Fruit fly (Drosophila melanogaster) whole organism, wandering third instar larva: ENCODE measurements around the gene GramD1B.
A peak's percentile ranks its signal among the peaks of the same experiment; 100 is the strongest.
"Not testable (repeated sequence)": the region's sequence is repeated elsewhere in the genome, so short reads cannot be mapped to it uniquely, and the experiment has no call there.

ENCODE experiments used
- Abd-B ChIP-seq: fragments of >200 bp; optimal IDR thresholded peaks from 2 replicates; lab custom pipeline; 2017; ENCODE audit warnings: missing biosample characterization, missing genetic modification characterization
- CG32264 ChIP-seq: fragments of 200-800 bp; sonication (Bioruptor generic); optimal IDR thresholded peaks from 2 replicates; lab custom pipeline; 2016; ENCODE audit warnings: missing biosample characterization, missing genetic modification characterization
- CG9705 ChIP-seq: fragments of 200-800 bp; sonication (Bioruptor generic); optimal IDR thresholded peaks from 2 replicates; lab custom pipeline; 2018; ENCODE audit warnings: missing biosample characterization, mild to moderate bottlenecking, missing genetic modification characterization
- CrebA ChIP-seq: fragments of 200-800 bp; sonication (Bioruptor generic); optimal IDR thresholded peaks from 2 replicates; lab custom pipeline; 2016; ENCODE audit warnings: missing biosample characterization, mild to moderate bottlenecking, missing genetic modification characterization, borderline replicate concordance
- Dfd ChIP-seq: fragments of >200 bp; optimal IDR thresholded peaks from 2 replicates; lab custom pipeline; 2017; ENCODE audit warnings: missing biosample characterization, missing genetic modification characterization
- Dif ChIP-seq: fragments of 200-275, 200-300 bp; sonication (Bioruptor generic); optimal IDR thresholded peaks from 2 replicates; lab custom pipeline; 2018; ENCODE audit warnings: missing biosample characterization, missing genetic modification characterization; ENCODE audit not compliant: partially characterized antibody
- GATAd ChIP-seq: sonication (Bioruptor generic); optimal IDR thresholded peaks from 2 replicates; lab custom pipeline; 2016; ENCODE audit warnings: missing biosample characterization, missing genetic modification characterization
- HLH106 ChIP-seq: fragments of 200-800 bp; optimal IDR thresholded peaks from 3 replicates; lab custom pipeline; 2019; ENCODE audit warnings: missing biosample characterization, mild to moderate bottlenecking, missing genetic modification characterization, moderate library complexity
- Hnf4 ChIP-seq: fragments of 200-800 bp; sonication (Bioruptor generic); optimal IDR thresholded peaks from 2 replicates; lab custom pipeline; 2016; ENCODE audit warnings: missing biosample characterization, mild to moderate bottlenecking, missing genetic modification characterization
- Hr78 ChIP-seq: fragments of >200 bp; optimal IDR thresholded peaks from 2 replicates; lab custom pipeline; 2017; ENCODE audit warnings: missing biosample characterization, missing genetic modification characterization
- Hr83 ChIP-seq: fragments of 200-300 bp; sonication (Bioruptor generic); optimal IDR thresholded peaks from 2 replicates; lab custom pipeline; 2016; ENCODE audit warnings: missing biosample characterization, mild to moderate bottlenecking, missing genetic modification characterization, moderate library complexity; ENCODE audit not compliant: poor library complexity, severe bottlenecking
- Jra ChIP-seq: sonication (Bioruptor generic); optimal IDR thresholded peaks from 2 replicates; lab custom pipeline; 2016; ENCODE audit warnings: missing biosample characterization, missing genetic modification characterization
- Mio ChIP-seq: sonication (Bioruptor generic); optimal IDR thresholded peaks from 2 replicates; lab custom pipeline; 2016; ENCODE audit warnings: missing biosample characterization, missing genetic modification characterization
- Myc ChIP-seq: fragments of >200 bp; optimal IDR thresholded peaks from 2 replicates; lab custom pipeline; 2017
- N ChIP-seq: fragments of >200 bp; optimal IDR thresholded peaks from 2 replicates; lab custom pipeline; 2018; ENCODE audit warnings: missing biosample characterization, missing external identifiers, missing genetic modification characterization
- OdsH ChIP-seq: fragments of 200-800 bp; sonication (Bioruptor generic); optimal IDR thresholded peaks from 2 replicates; lab custom pipeline; 2016; ENCODE audit warnings: missing biosample characterization, mild to moderate bottlenecking, missing genetic modification characterization
- Rel ChIP-seq, 2 experiments: fragments of 200-800 bp; sonication (Bioruptor generic) in 1 of 2; optimal IDR thresholded peaks; 2 replicates in 1 of 2; 3 replicates in 1 of 2; lab custom pipeline; 2016 to 2019; ENCODE audit warnings: mild to moderate bottlenecking in 2 of 2, missing biosample characterization in 2 of 2, missing genetic modification characterization in 2 of 2, moderate library complexity in 1 of 2
- Sp1 ChIP-seq: fragments of 200-800 bp; sonication (Bioruptor generic); optimal IDR thresholded peaks from 3 replicates; lab custom pipeline; 2019; ENCODE audit warnings: missing biosample characterization, mild to moderate bottlenecking, missing genetic modification characterization, moderate library complexity
- Vsx2 ChIP-seq: fragments of 200-300, 225-300 bp; sonication (Bioruptor generic); optimal IDR thresholded peaks from 2 replicates; lab custom pipeline; 2018; ENCODE audit warnings: missing biosample characterization, missing genetic modification characterization; ENCODE audit not compliant: partially characterized antibody
- br ChIP-seq: fragments of 200-800 bp; sonication (Bioruptor generic); optimal IDR thresholded peaks from 2 replicates; lab custom pipeline; 2016; ENCODE audit warnings: missing biosample characterization, missing genetic modification characterization
- brk ChIP-seq: fragments of 200-800 bp; sonication (Bioruptor generic); optimal IDR thresholded peaks from 2 replicates; lab custom pipeline; 2016; ENCODE audit warnings: missing biosample characterization, mild to moderate bottlenecking, missing genetic modification characterization
- dl ChIP-seq, 2 experiments: fragments of 175-275, 200-275 bp in 1 of 2; fragments of 200-275 bp in 1 of 2; sonication (Bioruptor generic); optimal IDR thresholded peaks; lab custom pipeline; 2018; ENCODE audit warnings: mild to moderate bottlenecking in 2 of 2, missing biosample characterization in 2 of 2, missing genetic modification characterization in 2 of 2, moderate library complexity in 2 of 2; ENCODE audit not compliant: partially characterized antibody in 2 of 2, insufficient read depth in 1 of 2
- dmrt93B ChIP-seq: fragments of 200-800 bp; sonication (Bioruptor generic); optimal IDR thresholded peaks from 2 replicates; lab custom pipeline; 2018; ENCODE audit warnings: missing biosample characterization, mild to moderate bottlenecking, missing genetic modification characterization
- dsf ChIP-seq: sonication (Bioruptor generic); optimal IDR thresholded peaks from 2 replicates; lab custom pipeline; 2016; ENCODE audit warnings: missing biosample characterization, missing genetic modification characterization, borderline replicate concordance
- ey ChIP-seq: fragments of 200-800 bp; sonication (Bioruptor generic); optimal IDR thresholded peaks from 2 replicates; lab custom pipeline; 2016; ENCODE audit warnings: missing biosample characterization, missing genetic modification characterization
- foxo ChIP-seq, 2 experiments: fragments of 200-800 bp; sonication (Bioruptor generic); optimal IDR thresholded peaks; 2 replicates in 1 of 2; 3 replicates in 1 of 2; lab custom pipeline; 2016 to 2017; ENCODE audit warnings: missing biosample characterization in 2 of 2, missing genetic modification characterization in 2 of 2
- fru ChIP-seq: fragments of 200-800 bp; sonication (Bioruptor generic); optimal IDR thresholded peaks from 3 replicates; lab custom pipeline; 2016; ENCODE audit warnings: missing biosample characterization, mild to moderate bottlenecking, missing genetic modification characterization
- h ChIP-seq: fragments of 200-800 bp; sonication (Bioruptor generic); optimal IDR thresholded peaks from 3 replicates; lab custom pipeline; 2016; ENCODE audit warnings: missing biosample characterization, mild to moderate bottlenecking, missing genetic modification characterization
- lola ChIP-seq: fragments of >200 bp; optimal IDR thresholded peaks from 2 replicates; lab custom pipeline; 2017; ENCODE audit warnings: missing biosample characterization, missing genetic modification characterization
- pan ChIP-seq: fragments of >200 bp; optimal IDR thresholded peaks from 2 replicates; lab custom pipeline; 2017
- psq ChIP-seq: fragments of 200-800 bp; sonication (Bioruptor generic); optimal IDR thresholded peaks from 3 replicates; lab custom pipeline; 2017; ENCODE audit warnings: missing biosample characterization, mild to moderate bottlenecking, missing genetic modification characterization, moderate library complexity
- rgr ChIP-seq: fragments of 200-800 bp; sonication (Bioruptor generic); optimal IDR thresholded peaks from 3 replicates; lab custom pipeline; 2016; ENCODE audit warnings: missing biosample characterization, mild to moderate bottlenecking, missing genetic modification characterization
- sage ChIP-seq: fragments of 200-800 bp; sonication (Bioruptor generic); optimal IDR thresholded peaks from 2 replicates; lab custom pipeline; 2016; ENCODE audit warnings: missing biosample characterization, mild to moderate bottlenecking, missing genetic modification characterization
- sv ChIP-seq: fragments of 200-800 bp; sonication (Bioruptor generic); optimal IDR thresholded peaks from 3 replicates; lab custom pipeline; 2016; ENCODE audit warnings: missing biosample characterization, missing genetic modification characterization
- tai ChIP-seq: sonication (Bioruptor generic); optimal IDR thresholded peaks from 2 replicates; lab custom pipeline; 2016; ENCODE audit warnings: missing biosample characterization, missing genetic modification characterization
- usp ChIP-seq: fragments of >200 bp; optimal IDR thresholded peaks from 2 replicates; lab custom pipeline; 2017; ENCODE audit warnings: missing biosample characterization, missing genetic modification characterization
- woc ChIP-seq: sonication (Bioruptor generic); optimal IDR thresholded peaks from 2 replicates; lab custom pipeline; 2016; ENCODE audit warnings: missing biosample characterization, mild to moderate bottlenecking, missing genetic modification characterization

Gene GramD1B

DNA sequence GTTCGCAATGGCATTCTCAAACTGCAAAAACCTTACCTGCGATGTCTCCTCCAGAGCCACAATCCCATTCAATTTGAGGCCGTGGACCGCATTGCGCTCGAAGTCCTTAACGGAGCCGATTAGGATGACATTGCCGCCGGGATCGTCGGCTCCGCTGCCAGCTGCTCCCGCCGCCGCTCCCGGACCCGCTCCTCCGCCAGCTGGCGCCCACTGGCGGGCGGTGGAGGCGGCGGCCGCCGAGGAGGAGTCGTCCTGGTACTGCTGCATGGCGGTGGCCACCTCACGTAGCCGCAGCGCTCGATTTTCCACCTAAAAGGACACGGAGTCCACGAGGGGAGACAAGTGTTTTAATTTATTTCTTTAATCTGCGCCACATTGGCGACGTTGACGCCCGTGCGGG is 34.5 kb upstream of the GramD1B start:
- no peak for TF ChIP-seq dsf (GFP tag; lab: Kevin White, UChicago)
- peak; percentile 98 for TF ChIP-seq Dfd (GFP tag; lab: Kevin White, UChicago)

DNA sequence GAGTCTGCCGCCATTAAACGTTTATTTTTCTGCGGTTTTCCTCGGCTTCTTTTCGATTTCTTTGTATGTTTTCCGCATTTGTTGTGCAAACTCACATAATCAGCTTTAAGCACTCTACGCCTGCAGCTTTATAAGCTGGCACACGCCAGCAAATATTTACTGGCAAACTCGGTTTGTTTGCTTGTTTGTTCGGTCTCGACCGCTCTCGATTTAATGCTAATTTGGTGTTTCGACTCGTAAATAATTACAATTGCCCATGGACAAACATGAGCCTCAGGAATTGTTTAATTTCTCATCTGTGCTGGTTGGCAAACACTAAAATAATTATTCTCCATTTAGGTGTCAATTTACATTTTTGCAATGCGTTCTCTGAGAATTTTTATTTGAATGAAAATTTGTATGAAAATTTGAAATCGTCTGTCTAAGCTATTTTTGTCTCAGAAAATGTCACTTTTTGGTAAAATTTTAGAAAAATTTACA is 24.5 kb upstream of the GramD1B start, which contains the start of gene CG34175:
Gene CG34175 (plus strand): TSS at position 430 of the 480 bp plus-strand sequence.
- TF ChIP-seq dsf (GFP tag; lab: Kevin White, UChicago) = no peak
- TF ChIP-seq tai (GFP tag; lab: Kevin White, UChicago) = no peak
- TF ChIP-seq OdsH (GFP tag; lab: Kevin White, UChicago) = no peak
- TF ChIP-seq Sp1 (GFP tag; lab: Kevin White, UChicago) = no peak
- no peak for TF ChIP-seq psq
- TF ChIP-seq pan (lab: Kevin White, UChicago) = no peak
- no peak for TF ChIP-seq Myc (lab: Kevin White, UChicago)
- TF ChIP-seq dl (GFP tag; optimal IDR thresholded peaks at IDR 0.05; lab: Kevin White, UChicago; ENCODE audit: insufficient read depth in 1 of 2, partially characterized antibody in 2 of 2) = no peak
- TF ChIP-seq h = no peak
- no peak for TF ChIP-seq sv
- no peak for TF ChIP-seq dmrt93B (GFP tag; lab: Kevin White, UChicago)
- TF ChIP-seq rgr (GFP tag; lab: Kevin White, UChicago) = no peak
- no peak for TF ChIP-seq foxo (GFP tag; optimal IDR thresholded peaks at IDR 0.05; lab: Kevin White, UChicago)
- TF ChIP-seq HLH106 (tag; lab: Kevin White, UChicago) = no peak

DNA sequence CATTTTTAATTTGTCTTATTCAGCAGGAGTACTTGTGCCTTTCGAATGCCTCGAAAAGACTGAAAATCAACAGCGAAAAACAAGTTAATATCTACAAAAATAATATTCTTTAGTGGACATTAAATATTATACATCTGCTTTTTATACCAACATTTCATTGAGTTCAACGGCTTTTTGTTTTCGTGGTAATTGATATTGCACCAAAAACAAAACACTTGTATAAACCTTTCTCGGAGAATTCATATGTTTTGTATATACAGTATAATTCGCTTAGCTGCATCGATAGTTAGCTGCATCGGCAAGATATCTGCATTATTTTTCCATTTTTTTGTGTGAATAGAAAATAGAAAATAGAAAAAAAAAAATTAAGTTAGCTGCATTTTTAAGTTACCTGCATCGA is 15.2 kb upstream of the GramD1B start, which contains the start of gene CG42460:
Gene CG42460 (minus strand): TSS at position 101 of the 400 bp plus-strand sequence.
- not testable (repeated sequence) for TF ChIP-seq dmrt93B, brk, Jra (GFP tag; lab: Kevin White, UChicago)

DNA sequence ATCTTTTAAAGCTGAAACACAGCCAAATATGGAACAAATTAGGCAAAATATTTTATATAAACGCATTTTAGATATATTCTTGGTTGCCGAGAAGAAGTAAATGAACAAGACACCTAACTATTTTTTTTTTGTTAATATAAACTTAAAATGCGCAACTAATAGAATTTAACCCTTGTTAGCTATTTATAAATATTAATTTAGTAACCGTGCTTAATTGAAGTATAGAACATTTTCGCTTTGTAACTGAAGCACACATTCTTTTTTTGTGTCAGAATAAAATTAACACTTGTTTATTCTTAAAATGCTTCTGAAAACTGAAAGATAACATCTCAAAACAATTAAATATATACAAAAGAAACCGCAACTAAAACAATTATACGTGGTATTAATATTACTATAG is 14.5 kb upstream of the GramD1B start, which contains the start of gene Sfp23F:
Gene Sfp23F (minus strand): TSS at position 101 of the 400 bp plus-strand sequence.
- TF ChIP-seq CrebA (GFP tag; lab: Kevin White, UChicago) (no peak), br (GFP tag; lab: Kevin White, UChicago) (no peak), Myc (lab: Kevin White, UChicago) (no peak), Dfd (GFP tag; lab: Kevin White, UChicago) (no peak), dl (GFP tag; optimal IDR thresholded peaks at IDR 0.05; lab: Kevin White, UChicago; ENCODE audit: insufficient read depth in 1 of 2, partially characterized antibody in 2 of 2) (no peak)

DNA sequence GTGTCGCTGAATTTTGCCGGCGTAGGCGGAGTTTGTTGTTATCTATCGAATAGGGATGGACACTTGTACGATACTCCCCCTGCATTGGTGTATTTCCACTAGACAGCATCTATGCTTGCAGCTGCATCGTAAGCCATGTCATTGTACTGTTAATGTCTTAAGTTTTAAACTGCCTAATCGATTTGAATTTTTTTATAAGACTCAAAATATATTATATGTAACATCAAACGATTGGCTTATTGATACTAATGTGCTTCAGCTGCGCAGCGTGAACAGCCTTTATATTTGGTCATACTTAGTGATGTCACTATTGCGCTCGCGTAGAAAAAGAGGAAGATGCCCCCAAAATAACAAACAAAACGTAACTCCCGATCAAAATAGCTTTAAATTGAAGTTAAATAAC is 3.5 kb upstream of the GramD1B start, which contains the start of the genes CG9662 and Ptpa:
Gene CG9662 (minus strand): TSS at position 54 of the 403 bp plus-strand sequence.
Gene Ptpa (plus strand): TSS at position 319 of the 403 bp plus-strand sequence.
- no peak for TF ChIP-seq usp (GFP tag; lab: Kevin White, UChicago)
- peak; percentile 72 for TF ChIP-seq fru (GFP tag; lab: Kevin White, UChicago)
- TF ChIP-seq tai (GFP tag; lab: Kevin White, UChicago) = no peak
- TF ChIP-seq Hr78 (GFP tag; lab: Kevin White, UChicago) = no peak
- peak; percentile 54 for TF ChIP-seq br (GFP tag; lab: Kevin White, UChicago)
- TF ChIP-seq HLH106 (tag; lab: Kevin White, UChicago) = peak; percentile 77
- TF ChIP-seq CG32264 (GFP tag; lab: Kevin White, UChicago) = peak; percentile 58
- no peak for TF ChIP-seq dl (GFP tag; optimal IDR thresholded peaks at IDR 0.05; lab: Kevin White, UChicago; ENCODE audit: insufficient read depth in 1 of 2, partially characterized antibody in 2 of 2)
- TF ChIP-seq Myc (lab: Kevin White, UChicago) = peak; percentile 29
- TF ChIP-seq GATAd (GFP tag; lab: Kevin White, UChicago) = no peak
- peak; percentile 59 for TF ChIP-seq CG9705 (GFP tag; lab: Kevin White, UChicago)
- TF ChIP-seq Dif (GFP tag; lab: Kevin White, UChicago) = no peak
- no peak for TF ChIP-seq brk (GFP tag; lab: Kevin White, UChicago)
- peak; percentile 79 for TF ChIP-seq ey
- no peak for TF ChIP-seq Mio (GFP tag; lab: Kevin White, UChicago)
- peak; percentile 79 for TF ChIP-seq woc (GFP tag; lab: Kevin White, UChicago)
- TF ChIP-seq foxo (GFP tag; optimal IDR thresholded peaks at IDR 0.05; lab: Kevin White, UChicago) = peak in 1 of 2 experiments; percentile 81
- TF ChIP-seq Abd-B = no peak
- TF ChIP-seq OdsH (GFP tag; lab: Kevin White, UChicago) = peak; percentile 42
- TF ChIP-seq Jra (GFP tag; lab: Kevin White, UChicago) = peak; percentile 53
- no peak for TF ChIP-seq lola
- TF ChIP-seq dsf (GFP tag; lab: Kevin White, UChicago) = peak; percentile 38
- no peak for TF ChIP-seq Vsx2 (GFP tag; lab: Kevin White, UChicago)
- TF ChIP-seq sage (GFP tag; lab: Kevin White, UChicago) = no peak
- no peak for TF ChIP-seq N (GFP tag; lab: Kevin White, UChicago)
- peak; percentile 82 for TF ChIP-seq Hnf4
- no peak for TF ChIP-seq Dfd (GFP tag; lab: Kevin White, UChicago)
- peak; percentile 63 for TF ChIP-seq Sp1 (GFP tag; lab: Kevin White, UChicago)
- TF ChIP-seq pan (lab: Kevin White, UChicago) = no peak
- peak; percentile 64 for TF ChIP-seq dmrt93B (GFP tag; lab: Kevin White, UChicago)
- TF ChIP-seq psq = peak; percentile 38
- TF ChIP-seq Hr83 (GFP tag; lab: Kevin White, UChicago) = peak; percentile 9
- peak; percentile 46 for TF ChIP-seq sv
- no peak for TF ChIP-seq Rel (GFP tag; optimal IDR thresholded peaks at IDR 0.05; lab: Kevin White, UChicago)
- peak; percentile 53 for TF ChIP-seq Rel (tag; optimal IDR thresholded peaks at IDR 0.05; lab: Kevin White, UChicago)
- TF ChIP-seq h = peak; percentile 71
